Worm (Caenorhabditis elegans) whole organism, mixed stage, embryonic: ENCODE data around the gene T11F8.4.
"Not testable (repeated sequence)": the region's sequence is repeated elsewhere in the genome, so short reads cannot be mapped to it uniquely, and the experiment has no call there.

Experiments used
- M03D4.4 ChIP-seq: sonication (generic microtip); optimal IDR thresholded peaks from 2 replicates; lab custom pipeline; 2017; ENCODE audit warnings: mild to moderate bottlenecking, missing genetic modification characterization, missing compliant biosample characterization
- bed-3 ChIP-seq: fragments of 200-800 bp; sonication (Bioruptor generic); optimal IDR thresholded peaks from 3 replicates; lab custom pipeline; 2018; ENCODE audit warnings: mild to moderate bottlenecking, missing genetic modification characterization, moderate library complexity, missing compliant biosample characterization
- blmp-1 ChIP-seq: fragments of 150-350 bp; optimal IDR thresholded peaks from 2 replicates; lab custom pipeline; 2014; ENCODE audit warnings: missing biosample characterization, missing genetic modification characterization
- ceh-83 ChIP-seq: fragments of 200-800 bp; sonication (Bioruptor generic); optimal IDR thresholded peaks from 2 replicates; lab custom pipeline; 2018; ENCODE audit warnings: mild to moderate bottlenecking, missing genetic modification characterization, missing compliant biosample characterization
- ces-1 ChIP-seq: fragments of 150-350 bp; optimal IDR thresholded peaks from 2 replicates; lab custom pipeline; 2014; ENCODE audit warnings: missing biosample characterization, missing genetic modification reagents, missing genetic modification characterization
- cnd-1 ChIP-seq: fragments of 200-800 bp; sonication (Bioruptor generic); optimal IDR thresholded peaks from 2 replicates; lab custom pipeline; 2018; ENCODE audit warnings: mild to moderate bottlenecking, missing genetic modification characterization, missing compliant biosample characterization
- drap-1 ChIP-seq: fragments of 200-800 bp; sonication (Bioruptor generic); optimal IDR thresholded peaks from 3 replicates; lab custom pipeline; 2018; ENCODE audit warnings: mild to moderate bottlenecking, missing genetic modification characterization, missing compliant biosample characterization
- elt-1 ChIP-seq: sonication (generic microtip); optimal IDR thresholded peaks from 2 replicates; lab custom pipeline; 2017; ENCODE audit warnings: missing genetic modification characterization, mild to moderate bottlenecking, missing compliant biosample characterization, antibody characterized with exemption, moderate library complexity, borderline replicate concordance; ENCODE audit not compliant: insufficient read depth
- elt-3 ChIP-seq: fragments of 150-350 bp; optimal IDR thresholded peaks from 2 replicates; lab custom pipeline; 2014; ENCODE audit warnings: missing biosample characterization, missing genetic modification characterization
- flh-1 ChIP-seq: fragments of 200-800 bp; sonication (Bioruptor generic); optimal IDR thresholded peaks from 2 replicates; lab custom pipeline; 2018; ENCODE audit warnings: mild to moderate bottlenecking, missing genetic modification characterization, moderate library complexity, missing compliant biosample characterization
- ham-2 ChIP-seq: fragments of 200-800 bp; sonication (Bioruptor generic); optimal IDR thresholded peaks from 2 replicates; lab custom pipeline; 2018; ENCODE audit warnings: mild to moderate bottlenecking, missing genetic modification characterization, missing compliant biosample characterization
- lin-13 ChIP-seq: fragments of 150-350 bp; optimal IDR thresholded peaks from 2 replicates; lab custom pipeline; 2014; ENCODE audit warnings: missing biosample characterization, missing genetic modification characterization
- lin-32 ChIP-seq: fragments of 200-800 bp; sonication (Bioruptor generic); optimal IDR thresholded peaks from 2 replicates; lab custom pipeline; 2018; ENCODE audit warnings: mild to moderate bottlenecking, missing genetic modification characterization, missing compliant biosample characterization
- mep-1 ChIP-seq: fragments of 150-350 bp; optimal IDR thresholded peaks from 2 replicates; lab custom pipeline; 2017; ENCODE audit warnings: missing biosample characterization, missing genetic modification reagents, missing genetic modification characterization, inconsistent platforms
- mls-2 ChIP-seq: sonication (generic microtip); optimal IDR thresholded peaks from 2 replicates; lab custom pipeline; 2016; ENCODE audit warnings: mild to moderate bottlenecking, missing genetic modification characterization, moderate library complexity, missing compliant biosample characterization
- nhr-12 ChIP-seq: fragments of 150-350 bp; optimal IDR thresholded peaks from 2 replicates; lab custom pipeline; 2014; ENCODE audit warnings: missing biosample characterization, missing genetic modification characterization
- nhr-2 ChIP-seq: fragments of 150-350 bp; optimal IDR thresholded peaks from 2 replicates; lab custom pipeline; 2014; ENCODE audit warnings: missing biosample characterization, missing genetic modification characterization
- nhr-237 ChIP-seq: fragments of 150-350 bp; optimal IDR thresholded peaks from 2 replicates; lab custom pipeline; 2014; ENCODE audit warnings: missing biosample characterization, missing genetic modification characterization
- nhr-28 ChIP-seq: fragments of 150-350 bp; optimal IDR thresholded peaks from 2 replicates; lab custom pipeline; 2014; ENCODE audit warnings: missing biosample characterization, missing genetic modification characterization
- pha-4 ChIP-seq: fragments of 150-350 bp; optimal IDR thresholded peaks from 2 replicates; lab custom pipeline; 2018; ENCODE audit warnings: missing biosample characterization, missing genetic modification reagents, missing genetic modification characterization
- sem-2 ChIP-seq: fragments of 200-800 bp; sonication (Bioruptor generic); optimal IDR thresholded peaks from 2 replicates; lab custom pipeline; 2018; ENCODE audit warnings: mild to moderate bottlenecking, missing genetic modification characterization, missing compliant biosample characterization
- snpc-4 ChIP-seq: fragments of 150-350 bp; optimal IDR thresholded peaks from 2 replicates; lab custom pipeline; 2014; ENCODE audit warnings: missing biosample characterization, missing genetic modification characterization
- sptf-1 ChIP-seq: sonication (generic microtip); optimal IDR thresholded peaks from 2 replicates; lab custom pipeline; 2017; ENCODE audit warnings: mild to moderate bottlenecking, missing genetic modification characterization, moderate library complexity, missing compliant biosample characterization
- tbx-8 ChIP-seq: fragments of 200-800 bp; sonication (Bioruptor generic); optimal IDR thresholded peaks from 2 replicates; lab custom pipeline; 2018; ENCODE audit warnings: mild to moderate bottlenecking, missing genetic modification characterization, moderate library complexity, missing compliant biosample characterization
- unc-120 ChIP-seq: sonication (generic microtip); optimal IDR thresholded peaks from 2 replicates; lab custom pipeline; 2017; ENCODE audit warnings: missing genetic modification characterization, missing compliant biosample characterization; ENCODE audit not compliant: poor library complexity, severe bottlenecking
- unc-39 ChIP-seq: fragments of 150-350 bp; optimal IDR thresholded peaks from 2 replicates; lab custom pipeline; 2014; ENCODE audit warnings: missing biosample characterization, missing genetic modification characterization
- zip-8 ChIP-seq: fragments of 150-350 bp; optimal IDR thresholded peaks from 2 replicates; lab custom pipeline; 2014; ENCODE audit warnings: missing biosample characterization, missing genetic modification characterization
- ztf-11 ChIP-seq: fragments of 150-350 bp; optimal IDR thresholded peaks from 2 replicates; lab custom pipeline; 2014; ENCODE audit warnings: missing biosample characterization, missing genetic modification characterization

T11F8.4 gene

ce11 chrIV:5462820-5463219 lies 13.5 kb downstream of the T11F8.4 start:
- TF ChIP-seq unc-120 (tag; lab: Kevin White, UChicago): no peak
- no peak for TF ChIP-seq nhr-2 (tag; lab: Kevin White, UChicago)
- TF ChIP-seq lin-13 (tag; lab: Kevin White, UChicago): no peak
- no peak for TF ChIP-seq nhr-12 (tag; lab: Kevin White, UChicago)
- TF ChIP-seq ztf-11 (tag; lab: Kevin White, UChicago): no peak
- no peak for TF ChIP-seq blmp-1 (tag; lab: Kevin White, UChicago)
- no peak for TF ChIP-seq nhr-237
- no peak for TF ChIP-seq nhr-28 (tag; lab: Kevin White, UChicago)
- no peak for TF ChIP-seq cnd-1 (tag; lab: Kevin White, UChicago)
- TF ChIP-seq zip-8 (tag; lab: Kevin White, UChicago): no peak
- TF ChIP-seq ces-1 (GFP tag; lab: Kevin White, UChicago): no peak
- no peak for TF ChIP-seq sptf-1
- TF ChIP-seq drap-1: no peak
- TF ChIP-seq ham-2 (GFP tag; lab: Kevin White, UChicago): no peak
- no peak for TF ChIP-seq unc-39
- TF ChIP-seq pha-4 (tag; lab: Kevin White, UChicago): no peak
- TF ChIP-seq elt-3: no peak

ce11 chrIV:5455999-5456398 lies 20.4 kb downstream of the T11F8.4 start, which contains the start of gene Y4C6A.3:
Y4C6A.3 (minus strand) TSS chrIV:5456099.
- not testable (repeated sequence) for TF ChIP-seq pha-4 (tag; lab: Kevin White, UChicago); mls-2 (tag; lab: Kevin White, UChicago); unc-39
- TF ChIP-seq, all 35 proteins: peak for 0; not testable (repeated sequence) for 35

DNA sequence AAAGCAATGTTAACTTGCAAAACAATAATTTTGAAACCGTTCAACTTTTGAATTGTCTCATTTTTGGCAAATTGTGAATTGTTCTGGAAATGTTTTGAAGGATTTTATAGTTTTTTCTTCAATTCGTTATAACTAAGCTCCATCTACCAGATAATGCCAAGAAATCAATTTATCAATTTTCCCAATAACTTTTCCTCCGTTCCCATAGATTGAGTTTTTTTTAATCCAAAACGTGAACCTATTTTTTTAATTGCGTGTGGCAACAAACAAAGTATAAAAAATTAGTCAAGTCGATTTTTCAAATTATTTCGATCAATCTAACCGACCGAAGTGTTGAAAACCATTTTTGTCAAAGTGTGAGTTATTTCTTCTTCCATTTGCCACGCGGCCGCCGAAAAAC lies 23.7 kb downstream of the T11F8.4 start, which contains the start of gene Y4C6A.4:
TSS of gene Y4C6A.4 (plus strand) at position 301 of the 400 bp plus-strand sequence.
- TF ChIP-seq nhr-12 (tag; lab: Kevin White, UChicago) (no peak), elt-3 (no peak), zip-8 (tag; lab: Kevin White, UChicago) (no peak), blmp-1 (tag; lab: Kevin White, UChicago) (no peak), tbx-8 (GFP tag; lab: Kevin White, UChicago) (no peak), flh-1 (GFP tag; lab: Kevin White, UChicago) (no peak), nhr-237 (no peak), ceh-83 (GFP tag; lab: Kevin White, UChicago) (no peak), pha-4 (tag; lab: Kevin White, UChicago) (no peak), elt-1 (tag; lab: Kevin White, UChicago) (no peak), unc-39 (no peak), sem-2 (no peak)

- TF ChIP-seq flh-1 (GFP tag; lab: Kevin White, UChicago) (no peak), mep-1 (tag; lab: Kevin White, UChicago) (no peak), sptf-1 (no peak), snpc-4 (tag; lab: Kevin White, UChicago) (no peak), lin-13 (tag; lab: Kevin White, UChicago) (no peak), nhr-28 (tag; lab: Kevin White, UChicago) (no peak), ceh-83 (GFP tag; lab: Kevin White, UChicago) (no peak), M03D4.4 (tag; lab: Kevin White, UChicago) (no peak), unc-120 (tag; lab: Kevin White, UChicago) (no peak), sem-2 (no peak), zip-8 (tag; lab: Kevin White, UChicago) (no peak), nhr-12 (tag; lab: Kevin White, UChicago) (no peak), ces-1 (GFP tag; lab: Kevin White, UChicago) (no peak), bed-3 (GFP tag; lab: Kevin White, UChicago) (no peak), cnd-1 (tag; lab: Kevin White, UChicago) (no peak), lin-32 (no peak)
Measured at ce11 chrIV:5438705-5439104, 37.7 kb downstream of the T11F8.4 start, which contains the start of gene mgl-3. mgl-3 (plus strand) TSS chrIV:5439005.
